Fruit fly (Drosophila melanogaster) whole organism, pupa: ENCODE data around the gene NimA.

Experiments used
- CG10348 ChIP-seq: fragments of 200-800 bp; sonication (Bioruptor generic); IDR thresholded peaks from 2 replicates; pipeline ENCODE4 v1.3.6; 2022; ENCODE audit warnings: missing biosample characterization, missing genetic modification characterization
- CG12605 ChIP-seq: fragments of 200-800 bp; sonication (Bioruptor generic); IDR thresholded peaks from 2 replicates; pipeline ENCODE4 v1.3.6; 2022; ENCODE audit warnings: missing biosample characterization, missing genetic modification characterization
- CG14655 ChIP-seq: fragments of 200-800 bp; sonication (Bioruptor generic); optimal IDR thresholded peaks from 3 replicates; lab custom pipeline; 2017; ENCODE audit warnings: mild to moderate bottlenecking, missing biosample characterization, missing genetic modification reagents, missing genetic modification characterization
- CG15710 ChIP-seq: fragments of 200-800 bp; sonication (Bioruptor generic); optimal IDR thresholded peaks from 2 replicates; lab custom pipeline; 2018; ENCODE audit warnings: missing biosample characterization, mild to moderate bottlenecking, missing genetic modification characterization, moderate library complexity
- CG32121 ChIP-seq: fragments of 200-800 bp; sonication (Bioruptor generic); IDR thresholded peaks from 2 replicates; pipeline ENCODE4 v1.3.6; 2022; ENCODE audit warnings: missing biosample characterization, missing genetic modification characterization
- CG34367 ChIP-seq: fragments of 200-800 bp; sonication (Bioruptor generic); optimal IDR thresholded peaks from 2 replicates; lab custom pipeline; 2018; ENCODE audit warnings: missing biosample characterization, mild to moderate bottlenecking, missing genetic modification characterization
- CG4496 ChIP-seq: fragments of 200-800 bp; sonication (Bioruptor generic); IDR thresholded peaks from 3 replicates; pipeline ENCODE4 v1.3.6; 2022; ENCODE audit warnings: missing biosample characterization, missing genetic modification characterization
- CG8159 ChIP-seq: fragments of 200-800 bp; sonication (Bioruptor generic); optimal IDR thresholded peaks from 3 replicates; lab custom pipeline; 2018; ENCODE audit warnings: missing biosample characterization, mild to moderate bottlenecking, missing genetic modification characterization, moderate library complexity
- CG8301 ChIP-seq: fragments of 200-800 bp; sonication (Bioruptor generic); optimal IDR thresholded peaks from 2 replicates; lab custom pipeline; 2018; ENCODE audit warnings: missing biosample characterization, mild to moderate bottlenecking, missing genetic modification characterization
- CG9948 ChIP-seq: fragments of 200-800 bp; sonication (Bioruptor generic); optimal IDR thresholded peaks from 2 replicates; lab custom pipeline; 2018; ENCODE audit warnings: missing biosample characterization, mild to moderate bottlenecking, missing genetic modification characterization, moderate library complexity
- D1 ChIP-seq: fragments of 200-800 bp; sonication (Bioruptor generic); optimal IDR thresholded peaks from 2 replicates; lab custom pipeline; 2018; ENCODE audit warnings: missing biosample characterization, mild to moderate bottlenecking, missing genetic modification characterization, moderate library complexity
- EcR ChIP-seq: fragments of 200-800 bp; sonication (Bioruptor generic); optimal IDR thresholded peaks from 3 replicates; lab custom pipeline; 2019; ENCODE audit warnings: missing biosample characterization, missing genetic modification characterization, mild to moderate bottlenecking, moderate library complexity, missing genetic modification reagents
- Ets98B ChIP-seq: fragments of 200-800 bp; sonication (Bioruptor generic); IDR thresholded peaks from 2 replicates; pipeline ENCODE4 v1.3.6; 2022; ENCODE audit warnings: missing biosample characterization, missing genetic modification characterization
- Pif1A ChIP-seq: fragments of 200-800 bp; sonication (Bioruptor generic); optimal IDR thresholded peaks from 3 replicates; lab custom pipeline; 2016; ENCODE audit warnings: missing biosample characterization, missing genetic modification characterization
- Pif1B ChIP-seq: fragments of 200-800 bp; sonication (Bioruptor generic); optimal IDR thresholded peaks from 3 replicates; lab custom pipeline; 2016; ENCODE audit warnings: missing biosample characterization, missing genetic modification characterization
- Snoo ChIP-seq: fragments of 200-800 bp; sonication (Bioruptor generic); optimal IDR thresholded peaks from 3 replicates; lab custom pipeline; 2017; ENCODE audit warnings: missing biosample characterization, mild to moderate bottlenecking, missing genetic modification characterization, inconsistent platforms
- fd96Ca ChIP-seq: fragments of 200-800 bp; sonication (Bioruptor generic); IDR thresholded peaks from 3 replicates; pipeline ENCODE4 v1.3.6; 2022; ENCODE audit warnings: missing biosample characterization, missing genetic modification characterization
- gl ChIP-seq: fragments of 200-800 bp; sonication (Bioruptor generic); optimal IDR thresholded peaks from 2 replicates; lab custom pipeline; 2018; ENCODE audit warnings: missing biosample characterization, mild to moderate bottlenecking, missing genetic modification characterization
- rn ChIP-seq: fragments of 200-800 bp; sonication (Bioruptor generic); IDR thresholded peaks from 2 replicates; pipeline ENCODE4 v1.3.6; 2022; ENCODE audit warnings: missing biosample characterization, missing genetic modification characterization

Gene NimA

dm6 chr2L:14007801-14008200, 50.5 kb downstream of the NimA start, which contains the start of gene CG42692:
Gene CG42692 (plus strand): TSS chr2L:14008101.
- no peak for TF ChIP-seq CG9948 (tag; lab: Kevin White, UChicago)
- TF ChIP-seq gl (tag; lab: Kevin White, UChicago): no peak
- TF ChIP-seq CG32121: no peak
- TF ChIP-seq CG4496 (GFP tag; lab: Robert Waterston, UW): no peak
- TF ChIP-seq EcR: no peak
- TF ChIP-seq CG12605 (GFP tag; lab: Robert Waterston, UW): no peak
- TF ChIP-seq Snoo (tag; lab: Kevin White, UChicago): no peak
- no peak for TF ChIP-seq rn
- TF ChIP-seq CG34367 (tag; lab: Kevin White, UChicago): no peak
- no peak for TF ChIP-seq Ets98B (GFP tag; lab: Robert Waterston, UW)
- no peak for TF ChIP-seq Pif1B (GFP tag; lab: Kevin White, UChicago)
- TF ChIP-seq CG8301 (tag; lab: Kevin White, UChicago): no peak

- TF ChIP-seq rn (no peak), Pif1A (GFP tag; lab: Kevin White, UChicago) (no peak), CG32121 (no peak), CG14655 (GFP tag; lab: Kevin White, UChicago) (no peak), Snoo (tag; lab: Kevin White, UChicago) (no peak), CG15710 (tag; lab: Kevin White, UChicago) (no peak), D1 (tag; lab: Kevin White, UChicago) (no peak), CG10348 (GFP tag; lab: Robert Waterston, UW) (no peak), CG9948 (tag; lab: Kevin White, UChicago) (no peak)
These were observed 53.1 kb downstream of the NimA start for dm6 chr2L:14010410-14010809.

dm6 chr2L:14011591-14012303, 54.4 kb downstream of the NimA start:
- peak; percentile 15 for TF ChIP-seq CG14655 (GFP tag; lab: Kevin White, UChicago)
- peak; percentile 7 for TF ChIP-seq CG8159 (tag; lab: Kevin White, UChicago)
- peak; percentile 51; the same call in 1 of the 2 replicates for TF ChIP-seq Ets98B (GFP tag; lab: Robert Waterston, UW)
- 0 out of 2 replicates have a peak, but pooled peaks have one; percentile 27 for TF ChIP-seq CG12605 (GFP tag; lab: Robert Waterston, UW)
- TF ChIP-seq Snoo (tag; lab: Kevin White, UChicago): peak; percentile 12
- TF ChIP-seq CG4496 (GFP tag; lab: Robert Waterston, UW): no peak
- TF ChIP-seq CG34367 (tag; lab: Kevin White, UChicago): no peak
- peak; percentile 9 for TF ChIP-seq Pif1A (GFP tag; lab: Kevin White, UChicago)
- no peak for TF ChIP-seq fd96Ca (GFP tag; lab: Robert Waterston, UW)

- TF ChIP-seq CG34367 (tag; lab: Kevin White, UChicago): no peak
These were observed 55.1 kb downstream of the NimA start, which contains the start of gene bgm for dm6 chr2L:14012304-14013054. Gene bgm (plus strand): TSS chr2L:14013004.
